Worm (Caenorhabditis elegans) whole organism, young adult: ENCODE measurements around the gene zipt-16.

Experiments used
- F22D6.2 ChIP-seq: sonication (generic microtip); optimal IDR thresholded peaks from 2 replicates; lab custom pipeline; 2016; ENCODE audit warnings: mild to moderate bottlenecking, missing genetic modification characterization, missing compliant biosample characterization
- F23B12.7 ChIP-seq: sonication (generic microtip); optimal IDR thresholded peaks from 2 replicates; lab custom pipeline; 2017; ENCODE audit warnings: missing genetic modification characterization, mild to moderate bottlenecking, missing compliant biosample characterization, antibody characterized with exemption, moderate library complexity; ENCODE audit not compliant: insufficient read depth
- F39B2.1 ChIP-seq: fragments of 200-800 bp; sonication (Bioruptor generic); IDR thresholded peaks from 2 replicates; pipeline ENCODE4 v1.3.6; 2022; ENCODE audit warnings: missing genetic modification reagents, missing genetic modification characterization, missing compliant biosample characterization
- ceh-79 ChIP-seq: sonication (generic microtip); optimal IDR thresholded peaks from 2 replicates; lab custom pipeline; 2017; ENCODE audit warnings: mild to moderate bottlenecking, missing genetic modification characterization, missing compliant biosample characterization
- madf-8 ChIP-seq: fragments of 200-800 bp; sonication (Bioruptor generic); conservative IDR thresholded peaks from 2 replicates; pipeline ENCODE4 v1.3.6; 2022; ENCODE audit warnings: missing genetic modification reagents, missing genetic modification characterization, missing compliant biosample characterization
- mes-4 ChIP-seq: sonication (generic microtip); optimal IDR thresholded peaks from 2 replicates; lab custom pipeline; 2016; ENCODE audit warnings: missing genotype, missing genetic modification characterization, missing compliant biosample characterization
- nfya-1 ChIP-seq: sonication (generic microtip); optimal IDR thresholded peaks from 2 replicates; lab custom pipeline; 2017; ENCODE audit warnings: antibody characterized with exemption, missing compliant biosample characterization, missing genetic modification characterization, borderline replicate concordance; ENCODE audit not compliant: insufficient read depth
- sea-2 ChIP-seq: fragments of 200-800 bp; sonication (Bioruptor generic); IDR thresholded peaks from 2 replicates; pipeline ENCODE4 v1.3.6; 2022; ENCODE audit warnings: missing genetic modification characterization, missing compliant biosample characterization
- snpc-4 ChIP-seq, 5 experiments: fragments of 150-350 bp in 1 of 5; sonication (generic microtip) in 4 of 5; optimal IDR thresholded peaks; 2 replicates each; lab custom pipeline; 2014 to 2018; ENCODE audit warnings: missing genetic modification characterization in 5 of 5, missing biosample characterization in 3 of 5, antibody characterized with exemption in 2 of 5, mild to moderate bottlenecking in 2 of 5, missing compliant biosample characterization in 2 of 5, missing genotype in 2 of 5, moderate library complexity in 2 of 5, missing genetic modification reagents in 1 of 5
- tbx-9 ChIP-seq: sonication (generic microtip); optimal IDR thresholded peaks from 2 replicates; lab custom pipeline; 2016; ENCODE audit warnings: borderline replicate concordance, missing genetic modification characterization, inconsistent platforms, missing compliant biosample characterization
- zfh-2 ChIP-seq: fragments of 200-800 bp; sonication (Bioruptor generic); conservative IDR thresholded peaks from 2 replicates; pipeline ENCODE4 v1.3.6; 2022; ENCODE audit warnings: missing genetic modification reagents, missing genetic modification characterization, missing compliant biosample characterization

- TF ChIP-seq snpc-4 (GFP tag; optimal IDR thresholded peaks at IDR 0.05; lab: Kevin White, UChicago) = no peak
- TF ChIP-seq snpc-4 (tag; optimal IDR thresholded peaks at IDR 0.05; lab: Kevin White, UChicago) = no peak
- no peak for TF ChIP-seq madf-8
- no peak for TF ChIP-seq ceh-79
- peak; percentile 65 for TF ChIP-seq zfh-2 (GFP tag; lab: Robert Waterston, UW)
- no peak for TF ChIP-seq F23B12.7 (tag; lab: Kevin White, UChicago)
- no peak for TF ChIP-seq F22D6.2 (tag; lab: Kevin White, UChicago)
- no peak for TF ChIP-seq F39B2.1 (GFP tag; lab: Robert Waterston, UW)
- no peak for TF ChIP-seq sea-2 (GFP tag; lab: Robert Waterston, UW)
- no peak for TF ChIP-seq tbx-9 (tag; lab: Kevin White, UChicago)
- no peak for TF ChIP-seq nfya-1
- no peak for TF ChIP-seq mes-4 (tag; lab: Kevin White, UChicago)
These were observed 21.6 kb downstream of the zipt-16 start for ce11 chrV:11484404-11484803.
